Worm (Caenorhabditis elegans) whole organism, L2 larva: ENCODE measurements around the gene E02C12.10.
A peak's percentile ranks its signal among the peaks of the same experiment; 100 is the strongest.

Experiments
- C34F6.9 ChIP-seq: fragments of 150-350 bp; optimal IDR thresholded peaks from 2 replicates; lab custom pipeline; 2014; ENCODE audit warnings: missing biosample characterization, missing genetic modification characterization
- F13H6.1 ChIP-seq: sonication (generic microtip); optimal IDR thresholded peaks from 2 replicates; lab custom pipeline; 2016; ENCODE audit warnings: missing genetic modification characterization, missing compliant biosample characterization
- Y55F3AM.14 ChIP-seq: fragments of 200-800 bp; sonication (Bioruptor generic); optimal IDR thresholded peaks from 2 replicates; lab custom pipeline; 2018; ENCODE audit warnings: mild to moderate bottlenecking, missing genetic modification characterization, missing compliant biosample characterization
- ZK546.5 ChIP-seq: sonication (generic microtip); optimal IDR thresholded peaks from 2 replicates; lab custom pipeline; 2017; ENCODE audit warnings: missing biosample characterization, missing genetic modification characterization
- alr-1 ChIP-seq: fragments of 150-350 bp; optimal IDR thresholded peaks from 2 replicates; lab custom pipeline; 2014; ENCODE audit warnings: missing biosample characterization, missing genetic modification characterization
- aly-2 ChIP-seq: fragments of 150-350 bp; optimal IDR thresholded peaks from 2 replicates; lab custom pipeline; 2014; ENCODE audit warnings: missing biosample characterization, missing genetic modification characterization
- blmp-1 ChIP-seq: sonication (generic microtip); optimal IDR thresholded peaks from 2 replicates; lab custom pipeline; 2017; ENCODE audit warnings: missing genetic modification characterization, mild to moderate bottlenecking, missing compliant biosample characterization, antibody characterized with exemption, moderate library complexity; ENCODE audit not compliant: insufficient read depth
- ceh-16 ChIP-seq: fragments of 150-350 bp; optimal IDR thresholded peaks from 2 replicates; lab custom pipeline; 2014; ENCODE audit warnings: missing biosample characterization, missing genetic modification characterization
- ceh-82 ChIP-seq: fragments of 150-350 bp; optimal IDR thresholded peaks from 2 replicates; lab custom pipeline; 2014; ENCODE audit warnings: missing biosample characterization, missing genetic modification characterization
- crh-2 ChIP-seq: sonication (generic microtip); optimal IDR thresholded peaks from 2 replicates; lab custom pipeline; 2017; ENCODE audit warnings: missing biosample characterization, missing genetic modification characterization
- egl-27 ChIP-seq: sonication (generic microtip); optimal IDR thresholded peaks from 3 replicates; lab custom pipeline; 2017; ENCODE audit warnings: missing biosample characterization, missing genetic modification reagents, missing genetic modification characterization
- elt-3 ChIP-seq: sonication (generic microtip); optimal IDR thresholded peaks from 2 replicates; lab custom pipeline; 2017; ENCODE audit warnings: missing biosample characterization, missing genetic modification characterization
- fos-1 ChIP-seq: fragments of 150-350 bp; optimal IDR thresholded peaks from 2 replicates; lab custom pipeline; 2014; ENCODE audit warnings: missing biosample characterization, missing genetic modification characterization
- gmeb-1 ChIP-seq: fragments of 150-350 bp; optimal IDR thresholded peaks from 2 replicates; lab custom pipeline; 2014; ENCODE audit warnings: missing biosample characterization, missing genetic modification characterization
- lin-11 ChIP-seq: fragments of 150-350 bp; sonication (generic microtip); optimal IDR thresholded peaks from 2 replicates; lab custom pipeline; 2014; ENCODE audit warnings: missing biosample characterization, missing genetic modification characterization, inconsistent platforms, mixed read lengths
- lin-13 ChIP-seq: fragments of 150-350 bp; optimal IDR thresholded peaks from 2 replicates; lab custom pipeline; 2014; ENCODE audit warnings: missing biosample characterization, missing genetic modification reagents, missing genetic modification characterization
- lin-39 ChIP-seq: fragments of 150-350 bp; optimal IDR thresholded peaks from 2 replicates; lab custom pipeline; 2014; ENCODE audit warnings: missing biosample characterization, missing genetic modification reagents, missing genetic modification characterization
- lsy-2 ChIP-seq, 2 experiments: fragments of 150-350 bp in 1 of 2; sonication (generic microtip) in 1 of 2; optimal IDR thresholded peaks; 2 replicates each; lab custom pipeline; 2014 to 2017; ENCODE audit warnings: missing biosample characterization in 2 of 2, missing genetic modification characterization in 2 of 2
- mab-5 ChIP-seq: fragments of 150-350 bp; optimal IDR thresholded peaks from 2 replicates; lab custom pipeline; 2014; ENCODE audit warnings: missing biosample characterization, missing genetic modification characterization
- nhr-11 ChIP-seq: fragments of 150-350 bp; optimal IDR thresholded peaks from 2 replicates; lab custom pipeline; 2014; ENCODE audit warnings: missing biosample characterization, missing genetic modification characterization
- nhr-12 ChIP-seq: fragments of 150-350 bp; optimal IDR thresholded peaks from 2 replicates; lab custom pipeline; 2014; ENCODE audit warnings: missing biosample characterization, missing genetic modification characterization
- nhr-129 ChIP-seq: fragments of 150-350 bp; optimal IDR thresholded peaks from 2 replicates; lab custom pipeline; 2014; ENCODE audit warnings: missing biosample characterization, missing genetic modification characterization
- nhr-21 ChIP-seq: fragments of 150-350 bp; optimal IDR thresholded peaks from 2 replicates; lab custom pipeline; 2014; ENCODE audit warnings: missing biosample characterization, missing genetic modification characterization
- nhr-237 ChIP-seq: fragments of 150-350 bp; optimal IDR thresholded peaks from 2 replicates; lab custom pipeline; 2014; ENCODE audit warnings: missing biosample characterization, missing genetic modification characterization
- nhr-25 ChIP-seq: fragments of 150-350 bp; sonication (generic microtip); optimal IDR thresholded peaks from 3 replicates; lab custom pipeline; 2014; ENCODE audit warnings: missing biosample characterization, missing genetic modification characterization
- nhr-6 ChIP-seq: fragments of 150-350 bp; optimal IDR thresholded peaks from 2 replicates; lab custom pipeline; 2014; ENCODE audit warnings: missing biosample characterization, missing genetic modification characterization
- nhr-77 ChIP-seq: fragments of 150-350 bp; optimal IDR thresholded peaks from 2 replicates; lab custom pipeline; 2014; ENCODE audit warnings: missing biosample characterization, missing genetic modification characterization
- peb-1 ChIP-seq: fragments of 150-350 bp; optimal IDR thresholded peaks from 2 replicates; lab custom pipeline; 2014; ENCODE audit warnings: missing biosample characterization, missing genetic modification characterization
- sem-4 ChIP-seq: fragments of 150-350 bp; optimal IDR thresholded peaks from 2 replicates; lab custom pipeline; 2014; ENCODE audit warnings: missing biosample characterization, missing genetic modification reagents, missing genetic modification characterization
- skn-1 ChIP-seq: sonication (generic microtip); optimal IDR thresholded peaks from 2 replicates; lab custom pipeline; 2017; ENCODE audit warnings: missing biosample characterization, missing genetic modification characterization
- sma-9 ChIP-seq, 2 experiments: fragments of 150-350 bp in 1 of 2; sonication (generic microtip) in 1 of 2; optimal IDR thresholded peaks; 2 replicates each; lab custom pipeline; 2014 to 2016; ENCODE audit warnings: missing genetic modification characterization in 2 of 2, mild to moderate bottlenecking in 1 of 2, missing biosample characterization in 1 of 2, missing compliant biosample characterization in 1 of 2, missing genetic modification reagents in 1 of 2, moderate library complexity in 1 of 2
- snpc-4 ChIP-seq: fragments of 150-350 bp; optimal IDR thresholded peaks from 2 replicates; lab custom pipeline; 2014; ENCODE audit warnings: missing biosample characterization, missing genetic modification characterization
- unc-39 ChIP-seq: fragments of 150-350 bp; optimal IDR thresholded peaks from 2 replicates; lab custom pipeline; 2014; ENCODE audit warnings: missing biosample characterization, missing genetic modification characterization
- zag-1 ChIP-seq: fragments of 150-350 bp; optimal IDR thresholded peaks from 2 replicates; lab custom pipeline; 2014; ENCODE audit warnings: missing biosample characterization, missing genetic modification characterization

The E02C12.10 gene

DNA sequence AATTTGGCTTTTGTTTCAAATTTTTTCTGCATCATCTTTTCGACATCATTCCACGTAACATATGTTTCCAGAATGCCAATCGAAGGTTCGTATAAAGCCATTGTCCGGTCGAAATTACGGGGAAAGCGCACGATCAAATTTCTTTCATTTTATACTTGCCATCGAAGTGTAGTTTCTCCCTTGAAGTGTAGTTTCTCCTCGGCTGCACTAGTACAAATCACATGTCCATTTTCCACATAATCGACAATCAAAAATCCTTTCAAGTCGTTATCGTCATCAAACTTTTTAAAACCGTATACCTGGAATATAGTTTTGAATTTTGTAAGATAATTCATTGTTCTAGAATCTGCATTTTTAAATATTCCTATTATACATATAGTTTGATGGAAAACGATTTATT is 2.8 kb downstream of the E02C12.10 start, which contains the start of gene E02C12.9:
Gene E02C12.9 (minus strand): TSS at position 101 of the 400 bp plus-strand sequence.
- TF ChIP-seq ceh-16 (tag; lab: Kevin White, UChicago) (no peak), snpc-4 (tag; lab: Kevin White, UChicago) (no peak), unc-39 (tag; lab: Kevin White, UChicago) (no peak), lin-11 (tag; lab: Kevin White, UChicago) (no peak), nhr-21 (tag; lab: Kevin White, UChicago) (no peak), sma-9 (GFP tag; optimal IDR thresholded peaks at IDR 0.05; lab: Kevin White, UChicago) (no peak), sma-9 (tag; optimal IDR thresholded peaks at IDR 0.05; lab: Kevin White, UChicago) (no peak), aly-2 (tag; lab: Kevin White, UChicago) (no peak), nhr-6 (no peak), C34F6.9 (tag; lab: Kevin White, UChicago) (no peak)

DNA sequence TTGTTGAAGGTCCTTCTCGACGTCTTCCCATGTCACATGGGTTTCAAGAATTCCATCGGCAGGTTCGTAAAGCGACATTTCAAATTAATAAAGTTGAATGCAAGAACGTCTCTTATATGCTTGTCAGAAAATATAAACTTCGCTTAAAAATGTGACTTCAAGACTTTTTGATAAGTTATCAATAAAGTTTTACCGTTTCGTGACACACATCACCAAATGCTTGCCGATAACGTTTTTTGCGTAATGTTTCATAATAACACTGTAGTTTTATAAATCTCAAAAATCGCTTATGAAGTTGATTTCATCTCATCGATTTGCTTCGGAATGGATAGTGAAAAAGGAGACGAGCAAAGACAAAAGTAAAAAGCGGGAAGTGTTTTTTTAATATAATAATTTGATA is 4.7 kb downstream of the E02C12.10 start, which contains the start of gene E02C12.8:
Gene E02C12.8 (minus strand): TSS at position 141 of the 400 bp plus-strand sequence.
- TF ChIP-seq sma-9 (GFP tag; optimal IDR thresholded peaks at IDR 0.05; lab: Kevin White, UChicago), result peak; percentile 16
- no peak for TF ChIP-seq sma-9 (tag; optimal IDR thresholded peaks at IDR 0.05; lab: Kevin White, UChicago)
- no peak for TF ChIP-seq Y55F3AM.14 (GFP tag; lab: Kevin White, UChicago)
- no peak for TF ChIP-seq lin-11 (tag; lab: Kevin White, UChicago)
- TF ChIP-seq nhr-129, result peak; percentile 24
- TF ChIP-seq skn-1 (tag; lab: Kevin White, UChicago), result no peak
- peak; percentile 93 for TF ChIP-seq fos-1
- peak; percentile 24 for TF ChIP-seq crh-2 (tag; lab: Kevin White, UChicago)

DNA sequence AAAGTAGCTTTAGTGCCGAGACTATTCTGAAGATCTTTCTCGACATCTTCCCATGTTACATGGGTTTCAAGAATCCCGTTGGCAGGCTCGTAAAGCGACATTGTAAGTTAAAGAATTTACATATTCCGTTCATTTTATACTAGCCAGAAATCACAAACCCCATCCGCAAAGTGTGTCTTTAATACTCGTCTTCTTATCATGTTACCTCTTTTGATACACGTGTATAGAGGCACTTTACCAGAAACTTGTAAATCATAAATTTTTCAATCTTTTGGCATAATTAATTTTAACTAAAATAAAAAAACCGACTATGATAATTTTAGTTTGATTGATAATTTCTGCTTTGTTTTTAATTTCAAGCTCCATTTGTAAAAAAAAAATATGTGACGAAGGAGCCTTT is 7.2 kb downstream of the E02C12.10 start, which contains the start of gene E02C12.6:
Gene E02C12.6 (minus strand): TSS at position 101 of the 400 bp plus-strand sequence.
- TF ChIP-seq skn-1 (tag; lab: Kevin White, UChicago), result no peak
- no peak for TF ChIP-seq lin-13 (GFP tag; lab: Kevin White, UChicago)
- no peak for TF ChIP-seq sem-4 (tag; lab: Kevin White, UChicago)
- TF ChIP-seq C34F6.9 (tag; lab: Kevin White, UChicago), result no peak
- no peak for TF ChIP-seq lsy-2 (tag; optimal IDR thresholded peaks at IDR 0.05; lab: Kevin White, UChicago)
- TF ChIP-seq elt-3, result no peak
- TF ChIP-seq, all 48 proteins: peak for 0

- TF ChIP-seq nhr-77 (tag; lab: Kevin White, UChicago) (no peak), ZK546.5 (tag; lab: Kevin White, UChicago) (no peak), blmp-1 (tag; lab: Kevin White, UChicago) (no peak), elt-3 (no peak), egl-27 (tag; lab: Kevin White, UChicago) (no peak)
Observed at ce11 chrV:9359674-9360073, 18.5 kb downstream of the E02C12.10 start, which contains the start of gene gpa-3. Gene gpa-3 (minus strand): TSS chrV:9359774.

- peak; percentile 59 for TF ChIP-seq fos-1
- no peak for TF ChIP-seq ceh-82
- TF ChIP-seq alr-1, result no peak
- no peak for TF ChIP-seq sem-4 (tag; lab: Kevin White, UChicago)
- TF ChIP-seq egl-27 (tag; lab: Kevin White, UChicago), result no peak
Observed at ce11 chrV:9356345-9356744, 21.9 kb downstream of the E02C12.10 start, which contains the start of gene ttr-49. Gene ttr-49 (minus strand): TSS chrV:9356515.

- no peak for TF ChIP-seq nhr-25 (tag; lab: Kevin White, UChicago)
- no peak for TF ChIP-seq sem-4 (tag; lab: Kevin White, UChicago)
- TF ChIP-seq nhr-12 (tag; lab: Kevin White, UChicago), result no peak
- TF ChIP-seq zag-1, result no peak
- no peak for TF ChIP-seq F13H6.1
- TF ChIP-seq peb-1 (tag; lab: Kevin White, UChicago), result no peak
Observed at ce11 chrV:9355371-9355770, 22.8 kb downstream of the E02C12.10 start, which contains the start of gene ttr-40. Gene ttr-40 (minus strand): TSS chrV:9355471.

- no peak for TF ChIP-seq mab-5 (tag; lab: Kevin White, UChicago)
- TF ChIP-seq lin-39 (tag; lab: Kevin White, UChicago), result no peak
- TF ChIP-seq lin-13 (GFP tag; lab: Kevin White, UChicago), result no peak
- no peak for TF ChIP-seq nhr-25 (tag; lab: Kevin White, UChicago)
- no peak for TF ChIP-seq gmeb-1 (tag; lab: Kevin White, UChicago)
- no peak for TF ChIP-seq alr-1
- no peak for TF ChIP-seq ceh-16 (tag; lab: Kevin White, UChicago)
- TF ChIP-seq crh-2 (tag; lab: Kevin White, UChicago), result no peak
- TF ChIP-seq peb-1 (tag; lab: Kevin White, UChicago), result no peak
- TF ChIP-seq nhr-237 (tag; lab: Kevin White, UChicago), result no peak
- no peak for TF ChIP-seq nhr-11 (tag; lab: Kevin White, UChicago)
- TF ChIP-seq, all 48 proteins: peak for 0
Observed at ce11 chrV:9352947-9353346, 25.3 kb downstream of the E02C12.10 start, which contains the start of gene srx-46. Gene srx-46 (plus strand): TSS chrV:9353247.
